Fruit fly (Drosophila melanogaster) whole organism, adult: ENCODE data around the gene CG13244.

Experiments
- CG14711 ChIP-seq: fragments of 200-800 bp; sonication (Bioruptor generic); optimal IDR thresholded peaks from 2 replicates; lab custom pipeline; 2018; ENCODE audit warnings: missing biosample characterization, mild to moderate bottlenecking, missing genetic modification characterization, moderate library complexity
- CG1620 ChIP-seq: fragments of 200-800 bp; sonication (Bioruptor generic); optimal IDR thresholded peaks from 2 replicates; lab custom pipeline; 2016; ENCODE audit warnings: missing biosample characterization, missing genetic modification characterization
- CG7101 ChIP-seq: fragments of 200-800 bp; sonication (Bioruptor generic); optimal IDR thresholded peaks from 2 replicates; lab custom pipeline; 2018; ENCODE audit warnings: missing biosample characterization, mild to moderate bottlenecking, missing genetic modification characterization, moderate library complexity
- Crg-1 ChIP-seq: fragments of 200-800 bp; sonication (Bioruptor generic); optimal IDR thresholded peaks from 2 replicates; lab custom pipeline; 2016; ENCODE audit warnings: missing biosample characterization, missing genetic modification characterization
- Mnt ChIP-seq: fragments of 200-800 bp; sonication (Bioruptor generic); optimal IDR thresholded peaks from 2 replicates; lab custom pipeline; 2016; ENCODE audit warnings: missing biosample characterization, mild to moderate bottlenecking, missing genetic modification characterization
- bab1 ChIP-seq: fragments of 200-800 bp; sonication (Bioruptor generic); optimal IDR thresholded peaks from 3 replicates; lab custom pipeline; 2019; ENCODE audit warnings: missing biosample characterization, mild to moderate bottlenecking, missing genetic modification characterization, moderate library complexity
- cic ChIP-seq: fragments of 200-800 bp; sonication (Bioruptor generic); optimal IDR thresholded peaks from 2 replicates; lab custom pipeline; 2017; ENCODE audit warnings: missing biosample characterization, mild to moderate bottlenecking, missing genetic modification characterization, moderate library complexity
- cnc ChIP-seq, 2 experiments: fragments of >200 bp; optimal IDR thresholded peaks; 2 replicates each; lab custom pipeline; 2017
- pad ChIP-seq: fragments of 200-800 bp; sonication (Bioruptor generic); optimal IDR thresholded peaks from 3 replicates; lab custom pipeline; 2017; ENCODE audit warnings: missing biosample characterization, missing genetic modification characterization, mild to moderate bottlenecking, moderate library complexity, missing genetic modification reagents
- tj ChIP-seq: fragments of 200-800 bp; sonication (Bioruptor generic); optimal IDR thresholded peaks from 3 replicates; lab custom pipeline; 2017; ENCODE audit warnings: missing biosample characterization, mild to moderate bottlenecking, missing genetic modification characterization, moderate library complexity

DNA sequence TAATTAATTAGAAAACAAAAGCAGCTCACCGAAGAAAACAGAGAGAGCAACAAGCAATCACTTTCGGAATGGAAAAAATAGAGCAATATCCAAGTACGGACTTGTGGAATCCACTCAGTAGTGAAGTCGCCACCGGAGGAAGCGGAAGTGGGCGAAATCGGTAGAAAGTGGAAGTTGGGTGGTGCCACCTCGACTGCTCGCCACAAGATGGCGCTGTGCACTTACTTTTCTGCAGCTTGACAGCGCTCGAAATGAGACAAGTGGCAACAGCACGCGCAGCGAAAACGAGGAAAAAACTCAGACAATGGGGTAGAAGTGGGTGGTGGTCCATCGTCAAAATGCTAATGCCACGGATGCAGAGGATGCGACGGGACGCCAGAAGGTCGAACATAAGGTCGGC lies 32.8 kb downstream of the CG13244 start:
- TF ChIP-seq pad (GFP tag; lab: Kevin White, UChicago): no peak
- TF ChIP-seq bab1 (GFP tag; lab: Kevin White, UChicago): no peak
- TF ChIP-seq tj (GFP tag; lab: Kevin White, UChicago): no peak
- no peak for TF ChIP-seq CG7101 (tag; lab: Kevin White, UChicago)
- TF ChIP-seq Mnt (GFP tag; lab: Kevin White, UChicago): no peak
- TF ChIP-seq CG1620 (GFP tag; lab: Kevin White, UChicago): no peak
- TF ChIP-seq cic: no peak
- TF ChIP-seq CG14711 (tag; lab: Kevin White, UChicago): no peak
- no peak for TF ChIP-seq cnc (optimal IDR thresholded peaks at IDR 0.05; lab: Kevin White, UChicago)
- TF ChIP-seq Crg-1 (GFP tag; lab: Kevin White, UChicago): no peak
